Worm (Caenorhabditis elegans): ENCODE measurements around the gene srh-82.

srh-82 gene

ce11 chrV:144794-145193 is at the start of gene srh-82:
srh-82 (plus strand) TSS chrV:145094.
- TF ChIP-seq nhr-25 (tag; optimal IDR thresholded peaks at IDR 0.05) (no peak), elt-2 (tag; optimal IDR thresholded peaks at IDR 0.05) (no peak), zag-1 (tag; optimal IDR thresholded peaks at IDR 0.05) (no peak), mml-1 (tag; optimal IDR thresholded peaks at IDR 0.05) (no peak), nhr-43 (tag; optimal IDR thresholded peaks at IDR 0.05; ENCODE audit: poor library complexity, severe bottlenecking) (no peak), aly-2 (tag; optimal IDR thresholded peaks at IDR 0.05) (no peak), nhr-28 (tag; optimal IDR thresholded peaks at IDR 0.05) (no peak), nhr-23 (tag; optimal IDR thresholded peaks at IDR 0.05) (no peak), nhr-12 (tag; optimal IDR thresholded peaks at IDR 0.05) (no peak), ceh-16 (tag; optimal IDR thresholded peaks at IDR 0.05) (no peak), ceh-9 (tag; optimal IDR thresholded peaks at IDR 0.05) (no peak), hmg-11 (tag; optimal IDR thresholded peaks at IDR 0.05) (no peak), ztf-4 (tag; optimal IDR thresholded peaks at IDR 0.05) (no peak)

- TF ChIP-seq skn-1 (tag; optimal IDR thresholded peaks at IDR 0.05) (no peak), nhr-76 (tag; optimal IDR thresholded peaks at IDR 0.05) (no peak), lin-39 (tag; optimal IDR thresholded peaks at IDR 0.05) (no peak), ztf-11 (tag; optimal IDR thresholded peaks at IDR 0.05) (no peak), nhr-67 (tag; optimal IDR thresholded peaks at IDR 0.05) (no peak), ceh-9 (tag; optimal IDR thresholded peaks at IDR 0.05) (no peak), nhr-12 (tag; optimal IDR thresholded peaks at IDR 0.05) (no peak), egl-5 (tag; optimal IDR thresholded peaks at IDR 0.05) (no peak), fkh-2 (tag; optimal IDR thresholded peaks at IDR 0.05) (no peak), mml-1 (tag; optimal IDR thresholded peaks at IDR 0.05) (no peak)
Observed at ce11 chrV:102165-102564, 42.7 kb upstream of the srh-82 start.

ce11 chrV:103043-103702 is 41.7 kb upstream of the srh-82 start:
- TF ChIP-seq ZK546.5 (tag; optimal IDR thresholded peaks at IDR 0.05) (no peak), elt-3 (tag; optimal IDR thresholded peaks at IDR 0.05) (no peak), nhr-28 (tag; optimal IDR thresholded peaks at IDR 0.05) (no peak), mdl-1 (tag; optimal IDR thresholded peaks at IDR 0.05) (no peak), tbx-2 (tag; optimal IDR thresholded peaks at IDR 0.05) (no peak), ztf-11 (tag; optimal IDR thresholded peaks at IDR 0.05) (no peak), lsy-12 (tag; optimal IDR thresholded peaks at IDR 0.05) (no peak), jun-1 (tag; optimal IDR thresholded peaks at IDR 0.05) (no peak), ceh-28 (tag; optimal IDR thresholded peaks at IDR 0.05) (no peak)

- TF ChIP-seq elt-1 (tag; optimal IDR thresholded peaks at IDR 0.05), result no peak
- TF ChIP-seq fos-1 (tag; optimal IDR thresholded peaks at IDR 0.05), result no peak
- TF ChIP-seq aly-2 (tag; optimal IDR thresholded peaks at IDR 0.05), result no peak
- TF ChIP-seq nhr-237 (tag; optimal IDR thresholded peaks at IDR 0.05), result no peak
- TF ChIP-seq ceh-9 (tag; optimal IDR thresholded peaks at IDR 0.05), result no peak
- no peak for TF ChIP-seq jun-1 (tag; optimal IDR thresholded peaks at IDR 0.05)
- no peak for TF ChIP-seq nhr-67 (tag; optimal IDR thresholded peaks at IDR 0.05)
- TF ChIP-seq snpc-4 (tag; optimal IDR thresholded peaks at IDR 0.05), result no peak
- no peak for TF ChIP-seq nhr-12 (tag; optimal IDR thresholded peaks at IDR 0.05)
- TF ChIP-seq nhr-43 (tag; optimal IDR thresholded peaks at IDR 0.05; ENCODE audit: poor library complexity, severe bottlenecking), result no peak
- TF ChIP-seq unc-39 (tag; optimal IDR thresholded peaks at IDR 0.05), result no peak
Observed at ce11 chrV:103977-104376, 40.9 kb upstream of the srh-82 start, which contains the start of gene rps-27. rps-27 (minus strand) TSS chrV:104077.

- no peak for TF ChIP-seq elt-1 (tag; optimal IDR thresholded peaks at IDR 0.05)
- no peak for TF ChIP-seq nhr-11 (tag; optimal IDR thresholded peaks at IDR 0.05)
- peak; percentile 73 for TF ChIP-seq nhr-25 (tag; optimal IDR thresholded peaks at IDR 0.05)
- TF ChIP-seq nfya-1 (tag; optimal IDR thresholded peaks at IDR 0.05; ENCODE audit: insufficient read depth), result peak; percentile 85
- TF ChIP-seq elt-2 (tag; optimal IDR thresholded peaks at IDR 0.05), result no peak
- peak; percentile 29 for TF ChIP-seq snpc-4 (tag; optimal IDR thresholded peaks at IDR 0.05)
- TF ChIP-seq ZK546.5 (tag; optimal IDR thresholded peaks at IDR 0.05), result no peak
- TF ChIP-seq elt-3 (tag; optimal IDR thresholded peaks at IDR 0.05), result no peak
- TF ChIP-seq unc-39 (tag; optimal IDR thresholded peaks at IDR 0.05), result no peak
- no peak for TF ChIP-seq zag-1 (tag; optimal IDR thresholded peaks at IDR 0.05)
- TF ChIP-seq aly-2 (tag; optimal IDR thresholded peaks at IDR 0.05), result no peak
- TF ChIP-seq nhr-12 (tag; optimal IDR thresholded peaks at IDR 0.05), result no peak
- TF ChIP-seq ceh-9 (tag; optimal IDR thresholded peaks at IDR 0.05), result no peak
- TF ChIP-seq nhr-76 (tag; optimal IDR thresholded peaks at IDR 0.05), result no peak
- no peak for TF ChIP-seq ceh-16 (tag; optimal IDR thresholded peaks at IDR 0.05)
- no peak for TF ChIP-seq sea-2 (GFP tag; optimal IDR thresholded peaks at IDR 0.05)
- no peak for TF ChIP-seq ceh-82 (tag; optimal IDR thresholded peaks at IDR 0.05)
- TF ChIP-seq fkh-2 (tag; optimal IDR thresholded peaks at IDR 0.05), result no peak
- peak; percentile 91 for TF ChIP-seq R02D3.7 (tag; optimal IDR thresholded peaks at IDR 0.05)
- TF ChIP-seq nhr-23 (tag; optimal IDR thresholded peaks at IDR 0.05), result peak; percentile 84
- no peak for TF ChIP-seq egl-27 (tag; optimal IDR thresholded peaks at IDR 0.05)
- TF ChIP-seq nhr-28 (tag; optimal IDR thresholded peaks at IDR 0.05), result no peak
- TF ChIP-seq pha-4 (tag; optimal IDR thresholded peaks at IDR 0.05), result peak; percentile 89
- no peak for TF ChIP-seq mml-1 (tag; optimal IDR thresholded peaks at IDR 0.05)
- no peak for TF ChIP-seq lsy-12 (tag; optimal IDR thresholded peaks at IDR 0.05)
- no peak for TF ChIP-seq fkh-10 (GFP tag; optimal IDR thresholded peaks at IDR 0.05)
- TF ChIP-seq lin-39 (tag; optimal IDR thresholded peaks at IDR 0.05), result peak; percentile 85
- peak; percentile 51 for TF ChIP-seq skn-1 (tag; optimal IDR thresholded peaks at IDR 0.05)
- TF ChIP-seq fos-1 (tag; optimal IDR thresholded peaks at IDR 0.05), result no peak
- no peak for TF ChIP-seq nhr-67 (tag; optimal IDR thresholded peaks at IDR 0.05)
- no peak for TF ChIP-seq unc-62 (GFP tag; optimal IDR thresholded peaks at IDR 0.05)
Observed at ce11 chrV:104474-104873, 40.4 kb upstream of the srh-82 start, which contains the start of gene picd-1. picd-1 (plus strand) TSS chrV:104825.

Data from whole organism, L3 larva.